Fruit fly (Drosophila melanogaster): Measurements from ENCODE around the gene CG43155.

Gene CG43155

dm6 chrX:11451027-11451572, 8.5 kb upstream of the CG43155 start (continued):
- TF ChIP-seq Mrtf (GFP tag; IDR thresholded peaks at IDR 0.05) (0 out of 3 replicates have a peak, but pooled peaks have one; percentile 54), CG30020 (tag; optimal IDR thresholded peaks at IDR 0.05) (no peak), CG3995 (GFP tag; optimal IDR thresholded peaks at IDR 0.05) (no peak), CG11093 (GFP tag; IDR thresholded peaks at IDR 0.05) (no peak), al (GFP tag; IDR thresholded peaks at IDR 0.05) (peak; percentile 54), CG4730 (GFP tag; IDR thresholded peaks at IDR 0.05) (0 out of 2 replicates have a peak, but pooled peaks have one; percentile 14), CG12104 (GFP tag; optimal IDR thresholded peaks at IDR 0.05) (no peak), Rfx (GFP tag; IDR thresholded peaks at IDR 0.05) (peak; percentile 78), fd96Cb (tag; optimal IDR thresholded peaks at IDR 0.05) (peak; percentile 2), crol (GFP tag; IDR thresholded peaks at IDR 0.05) (no peak), Nf-YC (tag; optimal IDR thresholded peaks at IDR 0.05) (peak; percentile 20), seq (GFP tag; IDR thresholded peaks at IDR 0.05) (no peak), Blimp-1 (GFP tag; optimal IDR thresholded peaks at IDR 0.05) (peak; percentile 7), nom (GFP tag; optimal IDR thresholded peaks at IDR 0.05) (no peak), vvl (GFP tag; IDR thresholded peaks at IDR 0.05) (peak; percentile 77; the same call in 1 of the 2 replicates), CG34224 (GFP tag; IDR thresholded peaks at IDR 0.05; ENCODE audit: partially characterized antibody) (no peak), Fer2 (tag; optimal IDR thresholded peaks at IDR 0.05) (peak; percentile 32), MESR4 (GFP tag; optimal IDR thresholded peaks at IDR 0.05) (no peak), Xrp1 (GFP tag; IDR thresholded peaks at IDR 0.05) (0 out of 2 replicates have a peak, but pooled peaks have one; percentile 37), HmgZ (tag; optimal IDR thresholded peaks at IDR 0.05) (peak; percentile 17), Adf1 (GFP tag; IDR thresholded peaks at IDR 0.05) (no peak), ato (GFP tag; IDR thresholded peaks at IDR 0.05; ENCODE audit: partially characterized antibody) (no peak), Dll (GFP tag; IDR thresholded peaks at IDR 0.05; ENCODE audit: partially characterized antibody) (no peak), wor (GFP tag; IDR thresholded peaks at IDR 0.05) (no peak), ham (GFP tag; IDR thresholded peaks at IDR 0.05) (no peak), corto (GFP tag; optimal IDR thresholded peaks at IDR 0.05) (no peak), bab2 (GFP tag; optimal IDR thresholded peaks at IDR 0.05) (no peak), gro (GFP tag; optimal IDR thresholded peaks at IDR 0.05) (no peak)

- TF ChIP-seq CG17328 (GFP tag; IDR thresholded peaks at IDR 0.05), result 0 out of 2 replicates have a peak, but pooled peaks have one; percentile 8
- no peak for TF ChIP-seq dm (GFP tag; optimal IDR thresholded peaks at IDR 0.05)
- TF ChIP-seq shn (GFP tag; optimal IDR thresholded peaks at IDR 0.05), result no peak
- no peak for TF ChIP-seq Spps (tag; optimal IDR thresholded peaks at IDR 0.05)
- TF ChIP-seq sens-2 (GFP tag; IDR thresholded peaks at IDR 0.05), result no peak
- TF ChIP-seq CG17612 (GFP tag; IDR thresholded peaks at IDR 0.05), result no peak
- no peak for TF ChIP-seq unc-4 (GFP tag; IDR thresholded peaks at IDR 0.05; ENCODE audit: partially characterized antibody)
- no peak for TF ChIP-seq bigmax (GFP tag; optimal IDR thresholded peaks at IDR 0.05)
- TF ChIP-seq hb (GFP tag; IDR thresholded peaks at IDR 0.05; ENCODE audit: partially characterized antibody), result no peak
- TF ChIP-seq ttk (GFP tag; IDR thresholded peaks at IDR 0.05), result no peak
- no peak for TF ChIP-seq seq (GFP tag; IDR thresholded peaks at IDR 0.05)
- TF ChIP-seq CG13624 (GFP tag; optimal IDR thresholded peaks at IDR 0.05), result no peak
- TF ChIP-seq Med (GFP tag), result peak; percentile 66
- no peak for TF ChIP-seq CG16813 (GFP tag; IDR thresholded peaks at IDR 0.05; ENCODE audit: partially characterized antibody)
- TF ChIP-seq E2f2 (GFP tag; IDR thresholded peaks at IDR 0.05), result no peak
- peak; percentile 45 for TF ChIP-seq Drgx (GFP tag; IDR thresholded peaks at IDR 0.05)
- peak; percentile 30; the same call in 1 of the 2 replicates for TF ChIP-seq slbo (GFP tag; IDR thresholded peaks at IDR 0.05)
- TF ChIP-seq GATAe (GFP tag; conservative IDR thresholded peaks at IDR 0.05), result no peak
- TF ChIP-seq CG7372 (GFP tag; IDR thresholded peaks at IDR 0.05), result no peak
- no peak for TF ChIP-seq emc (GFP tag; optimal IDR thresholded peaks at IDR 0.05)
- no peak for TF ChIP-seq CG9215 (GFP tag; IDR thresholded peaks at IDR 0.05)
- TF ChIP-seq amos (GFP tag; IDR thresholded peaks at IDR 0.05; ENCODE audit: partially characterized antibody), result no peak
- no peak for TF ChIP-seq CG12744 (GFP tag; optimal IDR thresholded peaks at IDR 0.05)
- TF ChIP-seq Hr3 (GFP tag; optimal IDR thresholded peaks at IDR 0.05), result no peak
- no peak for TF ChIP-seq otp (GFP tag; IDR thresholded peaks at IDR 0.05)
Measured at dm6 chrX:11451630-11452029, 8.0 kb upstream of the CG43155 start.
